Fruit fly (Drosophila melanogaster) whole organism, embryonic: ENCODE data around the gene CG33946.
A peak's percentile ranks its signal among the peaks of the same experiment; 100 is the strongest.

ENCODE experiments used
- Atf-2 ChIP-seq: fragments of 200-800 bp; sonication (Bioruptor generic); optimal IDR thresholded peaks from 2 replicates; lab custom pipeline; 2016; ENCODE audit warnings: missing biosample characterization, missing genetic modification characterization
- CG1024 ChIP-seq: fragments of 200-800 bp; sonication (Bioruptor generic); IDR thresholded peaks from 2 replicates; pipeline ENCODE4 v1.3.6; 2022; ENCODE audit warnings: missing biosample characterization, missing genetic modification characterization
- CG12155 ChIP-seq: fragments of 200-800 bp; sonication (Bioruptor generic); optimal IDR thresholded peaks from 3 replicates; lab custom pipeline; 2016; ENCODE audit warnings: missing biosample characterization, missing genetic modification characterization
- CG1233 ChIP-seq: fragments of 200-800 bp; sonication (Bioruptor generic); optimal IDR thresholded peaks from 4 replicates; lab custom pipeline; 2018; ENCODE audit warnings: missing biosample characterization, mild to moderate bottlenecking, missing genetic modification characterization
- CG12391 ChIP-seq: fragments of 200-800 bp; sonication (Bioruptor generic); optimal IDR thresholded peaks from 3 replicates; lab custom pipeline; 2018; ENCODE audit warnings: missing biosample characterization, mild to moderate bottlenecking, missing genetic modification characterization, moderate library complexity
- CG12659 ChIP-seq: fragments of 200-800 bp; sonication (Bioruptor generic); optimal IDR thresholded peaks from 3 replicates; lab custom pipeline; 2017; ENCODE audit warnings: mild to moderate bottlenecking, missing biosample characterization, missing genetic modification reagents, missing genetic modification characterization
- CG13296 ChIP-seq: fragments of 200-800 bp; sonication (Bioruptor generic); optimal IDR thresholded peaks from 3 replicates; lab custom pipeline; 2018; ENCODE audit warnings: missing biosample characterization, mild to moderate bottlenecking, missing genetic modification characterization
- CG13775 ChIP-seq: fragments of 200-800 bp; sonication (Bioruptor generic); optimal IDR thresholded peaks from 3 replicates; lab custom pipeline; 2017; ENCODE audit warnings: missing biosample characterization, mild to moderate bottlenecking, missing genetic modification characterization
- CG14050 ChIP-seq: fragments of 200-800 bp; sonication (Bioruptor generic); IDR thresholded peaks from 3 replicates; pipeline ENCODE4 v1.3.6; 2022; ENCODE audit warnings: missing biosample characterization, missing genetic modification characterization
- CG1602 ChIP-seq: fragments of 200-800 bp; sonication (Bioruptor generic); optimal IDR thresholded peaks from 3 replicates; lab custom pipeline; 2016; ENCODE audit warnings: missing biosample characterization, missing genetic modification characterization
- CG1647 ChIP-seq: fragments of 200-800 bp; sonication (Bioruptor generic); optimal IDR thresholded peaks from 3 replicates; lab custom pipeline; 2016; ENCODE audit warnings: missing biosample characterization, missing genetic modification characterization
- CG17912 ChIP-seq: fragments of 200-800 bp; sonication (Bioruptor generic); optimal IDR thresholded peaks from 2 replicates; lab custom pipeline; 2018; ENCODE audit warnings: missing biosample characterization, mild to moderate bottlenecking, missing genetic modification characterization
- CG18764 ChIP-seq: fragments of 200-800 bp; sonication (Bioruptor generic); optimal IDR thresholded peaks from 3 replicates; lab custom pipeline; 2016; ENCODE audit warnings: missing biosample characterization, missing genetic modification characterization
- CG2712 ChIP-seq: fragments of 200-800 bp; optimal IDR thresholded peaks from 3 replicates; lab custom pipeline; 2019; ENCODE audit warnings: missing biosample characterization, mild to moderate bottlenecking, missing genetic modification characterization, moderate library complexity
- CG3407 ChIP-seq: fragments of 200-800 bp; sonication (Bioruptor generic); optimal IDR thresholded peaks from 2 replicates; lab custom pipeline; 2018; ENCODE audit warnings: missing biosample characterization, mild to moderate bottlenecking, missing genetic modification characterization
- CG3995 ChIP-seq: fragments of 200-800 bp; sonication (Bioruptor generic); optimal IDR thresholded peaks from 3 replicates; lab custom pipeline; 2016; ENCODE audit warnings: missing biosample characterization, missing genetic modification characterization
- CG4360 ChIP-seq: fragments of 200-800 bp; sonication (Bioruptor generic); IDR thresholded peaks from 2 replicates; pipeline ENCODE4 v1.3.6; 2022; ENCODE audit warnings: missing biosample characterization, missing genetic modification characterization
- CG5245 ChIP-seq: fragments of 200-800 bp; sonication (Bioruptor generic); optimal IDR thresholded peaks from 3 replicates; lab custom pipeline; 2016; ENCODE audit warnings: missing biosample characterization, missing genetic modification characterization
- CG7928 ChIP-seq: fragments of 200-800 bp; sonication (Bioruptor generic); optimal IDR thresholded peaks from 2 replicates; lab custom pipeline; 2017; ENCODE audit warnings: missing biosample characterization, mild to moderate bottlenecking, missing genetic modification characterization
- CG8089 ChIP-seq: fragments of 200-800 bp; sonication (Bioruptor generic); optimal IDR thresholded peaks from 3 replicates; lab custom pipeline; 2016; ENCODE audit warnings: missing biosample characterization, missing genetic modification characterization
- CG8944 ChIP-seq: fragments of 200-800 bp; sonication (Bioruptor generic); optimal IDR thresholded peaks from 3 replicates; lab custom pipeline; 2016; ENCODE audit warnings: missing biosample characterization, missing genetic modification characterization
- CoRest ChIP-seq: fragments of 200-800 bp; sonication (Bioruptor generic); optimal IDR thresholded peaks from 3 replicates; lab custom pipeline; 2018; ENCODE audit warnings: missing biosample characterization, mild to moderate bottlenecking, missing genetic modification characterization, moderate library complexity
- Dbx ChIP-seq: fragments of 200-800 bp; sonication (Bioruptor generic); IDR thresholded peaks from 3 replicates; pipeline ENCODE4 v1.3.6; 2022; ENCODE audit warnings: missing biosample characterization, missing genetic modification characterization
- Dek ChIP-seq: fragments of 200-800 bp; sonication (Bioruptor generic); optimal IDR thresholded peaks from 3 replicates; lab custom pipeline; 2019; ENCODE audit warnings: missing biosample characterization, mild to moderate bottlenecking, missing genetic modification characterization, moderate library complexity
- Hey ChIP-seq: fragments of 200-800 bp; sonication (Bioruptor generic); optimal IDR thresholded peaks from 3 replicates; lab custom pipeline; 2018; ENCODE audit warnings: missing biosample characterization, mild to moderate bottlenecking, missing genetic modification characterization
- Hmr ChIP-seq: fragments of 200-800 bp; sonication (Bioruptor generic); optimal IDR thresholded peaks from 3 replicates; lab custom pipeline; 2017; ENCODE audit warnings: mild to moderate bottlenecking, missing biosample characterization, missing genetic modification reagents, missing genetic modification characterization
- Lpt ChIP-seq: fragments of >200 bp; optimal IDR thresholded peaks from 2 replicates; lab custom pipeline; 2018; ENCODE audit warnings: missing biosample characterization, missing genetic modification characterization
- NC2β ChIP-seq: fragments of 200-800 bp; sonication (Bioruptor generic); optimal IDR thresholded peaks from 2 replicates; lab custom pipeline; 2016; ENCODE audit warnings: missing biosample characterization, missing genetic modification characterization
- Poxn ChIP-seq: fragments of 200-800 bp; sonication (Bioruptor generic); IDR thresholded peaks from 2 replicates; pipeline ENCODE4 v1.3.6; 2022; ENCODE audit warnings: missing biosample characterization, missing genetic modification characterization
- Xrp1 ChIP-seq: fragments of 200-800 bp; sonication (Bioruptor generic); IDR thresholded peaks from 2 replicates; pipeline ENCODE4 v1.3.6; 2022; ENCODE audit warnings: missing biosample characterization, missing genetic modification characterization
- ara ChIP-seq: fragments of 200-800 bp; sonication (Bioruptor generic); IDR thresholded peaks from 2 replicates; pipeline ENCODE4 v1.3.6; 2022; ENCODE audit warnings: missing biosample characterization, missing genetic modification characterization
- bsh ChIP-seq, 2 experiments: fragments of 200-800 bp; sonication (Bioruptor generic); optimal IDR thresholded peaks; 2 replicates each; lab custom pipeline; 2017 to 2018; ENCODE audit warnings: mild to moderate bottlenecking in 2 of 2, missing biosample characterization in 2 of 2, missing genetic modification characterization in 2 of 2, moderate library complexity in 1 of 2
- cato ChIP-seq: fragments of 200-800 bp; sonication (Bioruptor generic); optimal IDR thresholded peaks from 2 replicates; lab custom pipeline; 2016; ENCODE audit warnings: missing biosample characterization, missing genetic modification characterization, borderline replicate concordance
- dati ChIP-seq: fragments of 200-800 bp; sonication (Bioruptor generic); IDR thresholded peaks from 2 replicates; pipeline ENCODE4 v1.3.6; 2022; ENCODE audit warnings: missing biosample characterization, missing genetic modification characterization
- exex ChIP-seq: fragments of 200-800 bp; sonication (Bioruptor generic); optimal IDR thresholded peaks from 4 replicates; lab custom pipeline; 2018; ENCODE audit warnings: missing biosample characterization, mild to moderate bottlenecking, missing genetic modification characterization, moderate library complexity
- fd96Cb ChIP-seq: fragments of 200-800 bp; sonication (Bioruptor generic); optimal IDR thresholded peaks from 2 replicates; lab custom pipeline; 2018; ENCODE audit warnings: missing biosample characterization, mild to moderate bottlenecking, missing genetic modification characterization, moderate library complexity
- fu2 ChIP-seq: fragments of 200-800 bp; sonication (Bioruptor generic); optimal IDR thresholded peaks from 2 replicates; lab custom pipeline; 2016; ENCODE audit warnings: missing biosample characterization, missing genetic modification characterization
- hth ChIP-seq: fragments of >200 bp; optimal IDR thresholded peaks from 2 replicates; lab custom pipeline; 2017; ENCODE audit warnings: inconsistent platforms
- oc ChIP-seq: fragments of 200-800 bp; sonication (Bioruptor generic); optimal IDR thresholded peaks from 2 replicates; lab custom pipeline; 2018; ENCODE audit warnings: missing biosample characterization, mild to moderate bottlenecking, missing genetic modification characterization, moderate library complexity
- pfk ChIP-seq: fragments of 200-800 bp; sonication (Bioruptor generic); optimal IDR thresholded peaks from 2 replicates; lab custom pipeline; 2018; ENCODE audit warnings: missing biosample characterization, mild to moderate bottlenecking, missing genetic modification characterization, moderate library complexity
- pnt ChIP-seq: fragments of 200-800 bp; sonication (Bioruptor generic); optimal IDR thresholded peaks from 3 replicates; lab custom pipeline; 2016; ENCODE audit warnings: missing biosample characterization, missing genetic modification characterization
- rib ChIP-seq: fragments of 200-800 bp; sonication (Bioruptor generic); IDR thresholded peaks from 2 replicates; pipeline ENCODE4 v1.3.6; 2022; ENCODE audit warnings: missing biosample characterization, missing genetic modification characterization
- sc ChIP-seq, 3 experiments: fragments of >200 bp in 2 of 3; fragments of 200-800 bp in 1 of 3; sonication (Bioruptor generic) in 1 of 3; optimal IDR thresholded peaks; 2 replicates in 2 of 3; 3 replicates in 1 of 3; lab custom pipeline; 2017; ENCODE audit warnings: mild to moderate bottlenecking in 1 of 3, missing biosample characterization in 1 of 3, missing genetic modification characterization in 1 of 3, missing genetic modification reagents in 1 of 3
- scrt ChIP-seq: fragments of 200-800 bp; sonication (Bioruptor generic); optimal IDR thresholded peaks from 2 replicates; lab custom pipeline; 2018; ENCODE audit warnings: missing biosample characterization, mild to moderate bottlenecking, missing genetic modification characterization, moderate library complexity
- sens-2 ChIP-seq: fragments of 200-800 bp; sonication (Bioruptor generic); IDR thresholded peaks from 2 replicates; pipeline ENCODE4 v1.3.6; 2022; ENCODE audit warnings: missing biosample characterization, missing genetic modification characterization
- stc ChIP-seq: fragments of 200-800 bp; sonication (Bioruptor generic); IDR thresholded peaks from 2 replicates; pipeline ENCODE4 v1.3.6; 2022; ENCODE audit warnings: missing biosample characterization, missing genetic modification characterization
- tll ChIP-seq, 2 experiments: fragments of 200-800 bp in 1 of 2; fragments of >200 bp in 1 of 2; sonication (Bioruptor generic) in 1 of 2; optimal IDR thresholded peaks; 2 replicates each; lab custom pipeline; 2017 to 2019; ENCODE audit warnings: missing biosample characterization in 2 of 2, missing genetic modification characterization in 2 of 2, mild to moderate bottlenecking in 1 of 2, moderate library complexity in 1 of 2
- unpg ChIP-seq: fragments of 200-800 bp; sonication (Bioruptor generic); optimal IDR thresholded peaks from 3 replicates; lab custom pipeline; 2018; ENCODE audit warnings: missing biosample characterization, mild to moderate bottlenecking, missing genetic modification characterization, moderate library complexity

Gene CG33946

dm6 chr3L:6192822-6193555, 27.4 kb upstream of the CG33946 start, which contains the start of the genes Sf3b6 and Tnpo (continued):
- TF ChIP-seq Atf-2 (peak; percentile 55), CG2712 (tag; lab: Kevin White, UChicago) (peak; percentile 88), sc (optimal IDR thresholded peaks at IDR 0.05; lab: Kevin White, UChicago) (no peak), sc (GFP tag; optimal IDR thresholded peaks at IDR 0.05; lab: Kevin White, UChicago) (no peak), CG18764 (GFP tag; lab: Kevin White, UChicago) (peak; percentile 64), stc (GFP tag; lab: Robert Waterston, UW) (peak; percentile 60; the same call in 1 of the 2 replicates), CG13296 (GFP tag; lab: Kevin White, UChicago) (peak; percentile 75), CG14050 (GFP tag; lab: Robert Waterston, UW) (peak; percentile 62; the same call in 2 of the 3 replicates), CG1602 (peak; percentile 88), pfk (peak; percentile 8), CG8089 (GFP tag; lab: Kevin White, UChicago) (peak; percentile 73), Hey (tag; lab: Kevin White, UChicago) (no peak), CoRest (tag; lab: Kevin White, UChicago) (peak; percentile 93), bsh (GFP tag; optimal IDR thresholded peaks at IDR 0.05; lab: Kevin White, UChicago) (no peak), ara (GFP tag; lab: Robert Waterston, UW) (peak; percentile 69), scrt (peak; percentile 65), cato (GFP tag; lab: Kevin White, UChicago) (peak; percentile 65), CG4360 (GFP tag; lab: Robert Waterston, UW) (no peak), CG5245 (peak; percentile 66), CG17912 (no peak), CG3407 (GFP tag; lab: Kevin White, UChicago) (no peak), CG8944 (GFP tag; lab: Kevin White, UChicago) (peak; percentile 43), CG7928 (peak; percentile 47), Lpt (GFP tag; lab: Kevin White, UChicago) (no peak), exex (tag; lab: Kevin White, UChicago) (no peak), CG13775 (GFP tag; lab: Kevin White, UChicago) (peak; percentile 92), sens-2 (GFP tag; lab: Robert Waterston, UW) (peak; percentile 42; the same call in 1 of the 2 replicates), tll (GFP tag; optimal IDR thresholded peaks at IDR 0.05; lab: Kevin White, UChicago) (peak; percentile 43 to 78), CG12155 (GFP tag; lab: Kevin White, UChicago) (peak; percentile 91), fd96Cb (peak; percentile 72), Xrp1 (peak; percentile 82), CG1647 (GFP tag; lab: Kevin White, UChicago) (peak; percentile 58), CG1233 (GFP tag; lab: Kevin White, UChicago) (peak; percentile 74), Dek (tag; lab: Kevin White, UChicago) (no peak), rib (no peak), Dbx (GFP tag; lab: Robert Waterston, UW) (peak; percentile 84), unpg (GFP tag; lab: Kevin White, UChicago) (no peak), hth (no peak), CG12659 (GFP tag; lab: Kevin White, UChicago) (peak; percentile 92), fu2 (GFP tag; lab: Kevin White, UChicago) (peak; percentile 70), Poxn (GFP tag; lab: Robert Waterston, UW) (peak; percentile 24; the same call in 1 of the 2 replicates), oc (tag; lab: Kevin White, UChicago) (no peak), Hmr (GFP tag; lab: Kevin White, UChicago) (no peak), CG1024 (GFP tag; lab: Robert Waterston, UW) (peak; percentile 41; the same call in 1 of the 2 replicates), pnt (peak; percentile 78), dati (GFP tag; lab: Robert Waterston, UW) (no peak), CG12391 (tag; lab: Kevin White, UChicago) (peak; percentile 91), NC2β (peak; percentile 58), CG3995 (GFP tag; lab: Kevin White, UChicago) (peak; percentile 91)
